Fruit fly (Drosophila melanogaster): ENCODE results near the gene PsGEF.

DNA sequence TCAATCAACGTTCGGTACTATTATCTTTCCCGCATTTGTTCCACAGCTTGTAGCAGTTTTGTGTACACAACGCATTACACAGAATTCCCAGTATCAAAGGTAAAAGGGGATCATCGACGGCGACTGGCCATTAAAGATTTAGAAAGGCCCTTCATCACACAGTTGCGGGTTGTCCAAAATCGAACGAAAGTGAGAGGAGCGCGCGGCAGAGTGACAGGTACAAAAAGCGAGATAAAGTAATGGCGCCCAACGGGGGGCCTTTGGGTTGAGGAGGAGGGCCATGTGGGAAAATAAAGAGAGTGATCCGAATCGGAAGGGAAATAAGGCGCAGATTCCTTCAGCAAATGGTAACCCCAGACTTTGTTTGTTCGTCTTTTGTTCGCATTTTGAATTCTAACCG is 23.7 kb downstream of the PsGEF start:
- TF ChIP-seq CG1621 (tag; optimal IDR thresholded peaks at IDR 0.05): no peak
- TF ChIP-seq CG8119 (GFP tag; IDR thresholded peaks at IDR 0.05): no peak
